Fruit fly (Drosophila melanogaster): Measurements from ENCODE around the gene ko.
A peak's percentile ranks its signal among the peaks of the same experiment; 100 is the strongest.

Gene ko

DNA sequence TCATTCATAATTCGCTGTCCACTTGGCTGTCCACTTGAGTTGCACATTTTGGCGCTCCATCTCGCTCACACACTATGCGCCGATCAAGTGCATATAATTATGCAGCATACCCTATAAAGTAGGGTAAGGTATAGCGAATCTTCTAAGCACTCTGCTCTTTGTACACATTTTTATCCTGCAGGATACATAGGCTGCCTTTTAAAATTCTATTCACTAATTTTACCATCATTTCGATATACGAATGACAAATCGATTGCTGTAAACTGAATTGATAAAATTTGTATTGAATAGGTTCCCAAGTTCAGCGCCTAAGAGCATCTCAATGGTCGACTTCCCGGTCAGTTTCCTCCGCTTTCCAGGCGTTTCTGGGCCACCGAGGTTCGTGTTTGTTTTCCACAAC is 17.9 kb downstream of the ko start:
- TF ChIP-seq CG8301 (tag; optimal IDR thresholded peaks at IDR 0.05) (peak; percentile 32), CG34367 (tag; optimal IDR thresholded peaks at IDR 0.05) (no peak), CG32121 (GFP tag; IDR thresholded peaks at IDR 0.05) (peak; percentile 31; the same call in 1 of the 2 replicates), CG14655 (GFP tag; optimal IDR thresholded peaks at IDR 0.05) (peak; percentile 3)

DNA sequence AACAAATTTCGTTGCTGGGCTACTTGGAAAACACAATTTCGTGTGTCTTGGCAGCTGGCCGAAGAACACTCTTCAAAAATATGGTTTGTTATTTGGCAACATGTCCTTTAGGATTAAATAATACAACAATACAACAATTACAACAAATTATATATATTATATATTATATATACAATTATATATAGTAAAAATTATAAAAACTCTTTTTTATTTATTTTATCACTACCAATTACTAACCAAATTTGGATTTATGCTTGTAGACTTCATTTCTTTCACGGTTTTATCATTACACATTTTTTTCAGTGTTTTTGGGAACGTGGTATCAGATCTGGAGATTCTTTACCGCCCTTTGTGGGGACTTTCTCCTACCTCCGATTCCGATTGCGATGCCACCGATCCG is 22.5 kb downstream of the ko start:
- TF ChIP-seq CG34367 (tag; optimal IDR thresholded peaks at IDR 0.05), result no peak
- TF ChIP-seq CG8301 (tag; optimal IDR thresholded peaks at IDR 0.05), result peak; percentile 13
- TF ChIP-seq CG8159 (tag; optimal IDR thresholded peaks at IDR 0.05), result peak; percentile 31
- no peak for TF ChIP-seq CG13204 (GFP tag; optimal IDR thresholded peaks at IDR 0.05)
- no peak for TF ChIP-seq Ets98B (GFP tag; IDR thresholded peaks at IDR 0.05)
- no peak for TF ChIP-seq CG15710 (tag; optimal IDR thresholded peaks at IDR 0.05)
- no peak for TF ChIP-seq CG32121 (GFP tag; IDR thresholded peaks at IDR 0.05)
- TF ChIP-seq fd96Ca (GFP tag; IDR thresholded peaks at IDR 0.05), result no peak
- no peak for TF ChIP-seq CG4496 (GFP tag; IDR thresholded peaks at IDR 0.05)
- peak; percentile 33 for TF ChIP-seq CG9948 (tag; optimal IDR thresholded peaks at IDR 0.05)
- peak; percentile 62 for TF ChIP-seq CG14655 (GFP tag; optimal IDR thresholded peaks at IDR 0.05)
- no peak for TF ChIP-seq D1 (tag; optimal IDR thresholded peaks at IDR 0.05)
- TF ChIP-seq Pif1A (GFP tag; optimal IDR thresholded peaks at IDR 0.05), result no peak
- no peak for TF ChIP-seq CG10348 (GFP tag; IDR thresholded peaks at IDR 0.05)
- TF ChIP-seq Snoo (tag; optimal IDR thresholded peaks at IDR 0.05), result peak; percentile 32
- TF ChIP-seq CG17806 (tag; optimal IDR thresholded peaks at IDR 0.05), result no peak
- TF ChIP-seq CG12605 (GFP tag; IDR thresholded peaks at IDR 0.05), result no peak
- TF ChIP-seq Pif1B (GFP tag; optimal IDR thresholded peaks at IDR 0.05), result peak; percentile 1
- TF ChIP-seq gl (tag; optimal IDR thresholded peaks at IDR 0.05), result no peak
- no peak for TF ChIP-seq rn (GFP tag; IDR thresholded peaks at IDR 0.05)
- no peak for TF ChIP-seq EcR (GFP tag; optimal IDR thresholded peaks at IDR 0.05)

DNA sequence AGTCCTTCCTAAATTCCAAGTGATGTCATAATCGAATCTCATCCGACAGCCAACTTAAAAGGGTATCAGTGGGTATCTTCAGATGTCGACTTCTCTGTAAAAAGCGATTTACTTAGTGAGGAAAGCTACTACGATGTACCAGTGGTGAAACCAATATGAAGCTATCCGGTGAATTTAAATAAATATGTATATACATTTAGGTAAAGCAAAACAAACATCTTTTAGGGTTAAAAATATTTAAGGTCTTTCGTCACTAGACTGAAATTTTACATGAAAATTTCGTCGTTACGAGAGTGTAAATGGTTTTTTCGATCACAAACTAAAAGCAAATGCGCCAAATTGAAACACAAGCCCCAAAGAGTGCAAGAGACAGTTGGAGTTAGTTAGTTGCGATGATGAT is 24.1 kb downstream of the ko start:
- TF ChIP-seq CG4496 (GFP tag; IDR thresholded peaks at IDR 0.05) (peak; percentile 22; the same call in 1 of the 3 replicates), fd96Ca (GFP tag; IDR thresholded peaks at IDR 0.05) (no peak), CG8301 (tag; optimal IDR thresholded peaks at IDR 0.05) (peak; percentile 19), Pif1A (GFP tag; optimal IDR thresholded peaks at IDR 0.05) (peak; percentile 11), rn (GFP tag; IDR thresholded peaks at IDR 0.05) (0 out of 2 replicates have a peak, but pooled peaks have one; percentile 4)

DNA sequence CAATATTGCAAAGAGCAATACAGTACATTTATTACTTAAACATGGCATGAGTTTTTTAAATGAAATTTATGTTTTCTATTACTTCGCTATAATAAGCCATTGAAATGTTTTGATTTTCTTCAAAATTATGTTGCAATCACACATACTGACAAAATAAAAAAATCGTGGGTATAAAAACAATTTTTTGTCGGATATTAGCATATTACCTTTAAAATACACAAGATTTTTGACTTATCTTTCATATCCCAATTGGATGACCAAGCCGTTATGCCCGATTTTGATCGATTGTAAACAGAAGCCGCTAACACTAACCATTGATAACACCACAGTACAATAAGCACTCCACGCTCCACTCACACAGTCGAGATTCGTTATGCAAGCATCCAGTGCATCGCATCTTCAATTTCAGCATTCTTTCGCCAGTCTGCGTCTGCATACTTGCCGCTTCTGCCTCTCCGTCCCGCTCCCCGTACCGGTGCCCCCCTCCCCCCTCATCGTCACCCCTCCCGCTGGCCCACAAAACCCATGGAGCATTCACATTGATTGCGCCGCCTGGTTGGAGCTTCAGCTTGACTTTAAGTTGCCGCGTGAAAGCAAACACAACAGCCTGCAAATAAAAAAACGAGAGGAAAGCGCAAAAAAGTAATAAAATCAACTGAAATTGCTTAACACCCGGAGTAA is 26.5 kb downstream of the ko start:
- TF ChIP-seq CG9948 (tag; optimal IDR thresholded peaks at IDR 0.05) (no peak), CG32121 (GFP tag; IDR thresholded peaks at IDR 0.05) (no peak), fd96Ca (GFP tag; IDR thresholded peaks at IDR 0.05) (peak; percentile 65; the same call in 2 of the 3 replicates), CG34367 (tag; optimal IDR thresholded peaks at IDR 0.05) (no peak), CG14655 (GFP tag; optimal IDR thresholded peaks at IDR 0.05) (peak; percentile 54), Ets98B (GFP tag; IDR thresholded peaks at IDR 0.05) (peak; percentile 39; the same call in 1 of the 2 replicates), CG4496 (GFP tag; IDR thresholded peaks at IDR 0.05) (peak; percentile 49; the same call in 1 of the 3 replicates), EcR (GFP tag; optimal IDR thresholded peaks at IDR 0.05) (peak; percentile 84), Pif1B (GFP tag; optimal IDR thresholded peaks at IDR 0.05) (no peak), CG8301 (tag; optimal IDR thresholded peaks at IDR 0.05) (peak; percentile 42), CG13204 (GFP tag; optimal IDR thresholded peaks at IDR 0.05) (peak; percentile 89), CG10348 (GFP tag; IDR thresholded peaks at IDR 0.05) (no peak), CG8159 (tag; optimal IDR thresholded peaks at IDR 0.05) (peak; percentile 20), D1 (tag; optimal IDR thresholded peaks at IDR 0.05) (no peak), Snoo (tag; optimal IDR thresholded peaks at IDR 0.05) (peak; percentile 15)

DNA sequence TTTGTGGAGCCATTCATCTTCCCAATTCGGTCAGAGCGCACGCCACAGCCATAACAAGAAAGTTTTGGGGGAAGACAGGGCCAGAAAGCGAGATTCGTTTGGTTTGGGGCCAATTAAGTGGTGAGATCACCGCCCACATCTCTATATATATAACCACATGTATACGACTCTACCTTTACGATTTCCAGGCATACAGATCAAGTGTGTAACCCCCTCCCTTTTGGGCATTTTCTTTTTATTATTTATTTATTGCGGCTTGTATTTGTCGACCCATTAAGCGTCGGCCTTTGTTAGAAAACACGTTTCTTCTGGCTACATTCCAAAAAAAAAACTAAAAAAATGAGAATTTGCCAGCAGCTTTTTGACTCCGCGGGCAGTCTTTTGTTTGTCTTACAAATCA is 29.6 kb downstream of the ko start:
- TF ChIP-seq Pif1B (GFP tag; optimal IDR thresholded peaks at IDR 0.05) (no peak), CG32121 (GFP tag; IDR thresholded peaks at IDR 0.05) (no peak), CG15710 (tag; optimal IDR thresholded peaks at IDR 0.05) (no peak), CG34367 (tag; optimal IDR thresholded peaks at IDR 0.05) (no peak), fd96Ca (GFP tag; IDR thresholded peaks at IDR 0.05) (no peak), CG13204 (GFP tag; optimal IDR thresholded peaks at IDR 0.05) (no peak), CG10348 (GFP tag; IDR thresholded peaks at IDR 0.05) (no peak), D1 (tag; optimal IDR thresholded peaks at IDR 0.05) (no peak), CG14655 (GFP tag; optimal IDR thresholded peaks at IDR 0.05) (no peak), CG12605 (GFP tag; IDR thresholded peaks at IDR 0.05) (no peak), CG17806 (tag; optimal IDR thresholded peaks at IDR 0.05) (no peak), CG8301 (tag; optimal IDR thresholded peaks at IDR 0.05) (no peak), EcR (GFP tag; optimal IDR thresholded peaks at IDR 0.05) (no peak), Ets98B (GFP tag; IDR thresholded peaks at IDR 0.05) (no peak)

DNA sequence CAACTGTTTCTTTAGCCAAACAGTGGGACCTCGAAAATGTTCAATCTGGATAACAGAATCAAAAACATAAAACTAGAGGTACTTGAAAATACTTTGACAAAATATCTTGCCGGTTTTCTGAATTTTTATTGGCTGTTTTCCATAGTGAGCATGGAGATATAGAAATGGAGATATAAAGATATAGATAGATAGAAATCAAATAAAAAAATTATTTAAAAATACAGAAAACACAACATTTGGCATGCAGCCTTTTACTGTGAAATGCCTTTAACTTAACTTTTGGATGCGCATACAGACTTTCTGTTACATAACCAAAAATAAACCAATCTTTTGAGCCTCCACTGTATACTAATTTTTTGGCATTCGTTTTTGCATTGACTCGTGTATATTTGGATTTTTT is 30.5 kb downstream of the ko start:
- peak; percentile 11 for TF ChIP-seq Snoo (tag; optimal IDR thresholded peaks at IDR 0.05)
- no peak for TF ChIP-seq EcR (GFP tag; optimal IDR thresholded peaks at IDR 0.05)

DNA sequence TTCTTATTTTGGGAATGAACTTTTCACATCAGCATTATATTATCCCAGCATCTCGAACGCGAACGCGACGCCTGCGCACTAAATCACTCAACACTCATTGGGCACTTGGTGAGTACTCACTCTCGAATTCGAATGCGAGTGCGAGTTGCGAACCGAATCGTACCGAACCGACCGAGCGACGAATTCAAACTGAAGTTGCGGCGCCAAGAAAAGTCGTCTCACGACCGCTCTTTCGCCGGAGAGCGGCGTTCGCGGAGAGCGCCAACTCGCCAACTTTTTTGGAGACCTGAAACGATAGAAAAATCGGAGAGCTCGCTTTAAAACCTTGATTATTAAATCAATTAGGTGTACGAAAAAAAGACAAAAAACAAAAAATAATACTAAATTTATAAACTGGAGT is 31.1 kb downstream of the ko start:
- no peak for TF ChIP-seq Snoo (tag; optimal IDR thresholded peaks at IDR 0.05)
- TF ChIP-seq CG8159 (tag; optimal IDR thresholded peaks at IDR 0.05), result peak; percentile 5
- peak; percentile 56; the same call in 2 of the 3 replicates for TF ChIP-seq CG4496 (GFP tag; IDR thresholded peaks at IDR 0.05)
- TF ChIP-seq CG12605 (GFP tag; IDR thresholded peaks at IDR 0.05), result peak; percentile 41; the same call in 1 of the 2 replicates
- peak; percentile 41; the same call in 1 of the 2 replicates for TF ChIP-seq Ets98B (GFP tag; IDR thresholded peaks at IDR 0.05)
- TF ChIP-seq CG14655 (GFP tag; optimal IDR thresholded peaks at IDR 0.05), result no peak
- no peak for TF ChIP-seq D1 (tag; optimal IDR thresholded peaks at IDR 0.05)
- peak; percentile 42 for TF ChIP-seq EcR (GFP tag; optimal IDR thresholded peaks at IDR 0.05)
